Worm (Caenorhabditis elegans): Measurements from ENCODE around the gene mif-2.

DNA sequence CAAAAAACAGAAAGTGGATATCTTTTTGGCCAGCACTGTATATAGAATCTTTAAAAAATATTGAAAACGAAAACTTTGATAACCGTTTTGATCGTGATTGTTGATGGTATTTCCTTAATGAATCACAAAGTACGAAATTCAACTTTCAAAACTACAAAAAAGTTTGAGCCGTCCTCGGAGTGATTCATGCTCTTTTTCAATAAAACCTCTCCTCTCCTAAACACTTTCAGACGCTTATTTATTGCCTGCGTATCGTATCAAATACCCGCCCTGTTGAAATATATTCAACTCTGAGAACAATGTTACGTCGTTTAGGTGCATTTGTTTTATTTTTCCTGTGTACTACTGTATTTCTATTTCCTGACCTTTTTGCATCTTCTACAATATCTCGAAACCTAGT is 42.7 kb upstream of the mif-2 start:
- TF ChIP-seq unc-39 (tag; optimal IDR thresholded peaks at IDR 0.05), result no peak
- no peak for TF ChIP-seq snpc-4 (tag; optimal IDR thresholded peaks at IDR 0.05)
- no peak for TF ChIP-seq lin-13 (tag; optimal IDR thresholded peaks at IDR 0.05)
- no peak for TF ChIP-seq nhr-76 (tag; optimal IDR thresholded peaks at IDR 0.05)

Data from whole organism, mixed stage, embryonic.